Fruit fly (Drosophila melanogaster): ENCODE results near the gene Mcm6.

The Mcm6 gene

DNA sequence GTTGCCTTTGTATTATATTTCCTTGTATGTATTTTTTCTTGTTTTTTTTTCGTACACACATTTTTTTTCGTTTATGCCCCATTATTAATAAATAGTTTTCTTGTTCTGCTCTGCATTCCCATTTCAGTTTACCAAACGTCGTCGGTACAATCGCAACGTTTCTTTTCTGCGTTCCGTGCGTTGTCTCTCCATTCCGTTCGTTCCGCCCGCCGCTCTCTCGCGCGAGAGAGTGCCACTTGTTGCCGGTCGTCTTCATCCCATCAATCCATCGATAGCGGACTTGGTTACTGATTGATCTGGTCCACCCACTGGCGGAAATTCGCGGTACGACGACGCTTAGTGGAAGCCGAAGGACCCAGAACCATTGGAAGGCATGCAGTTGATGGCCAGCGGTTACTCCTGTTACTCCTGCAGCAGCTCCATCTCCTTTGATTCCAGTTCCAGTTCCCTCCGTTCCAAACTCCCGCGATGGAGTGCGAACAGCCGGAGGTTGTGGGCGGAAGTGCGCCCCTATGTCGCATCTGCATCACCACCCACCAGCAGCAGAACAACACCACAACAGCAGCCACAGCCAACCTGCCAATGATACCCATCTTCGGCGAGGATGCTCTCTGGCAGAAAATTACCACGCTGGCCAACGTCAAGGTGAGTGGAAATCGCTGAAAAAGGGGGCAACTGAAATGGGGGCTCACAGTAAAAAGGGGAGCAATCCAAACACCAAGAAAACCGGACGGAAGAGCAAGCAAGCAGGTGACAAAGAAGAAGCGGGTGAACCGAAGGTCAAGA, 35.3 kb downstream of the Mcm6 start (continued):
- no peak for TF ChIP-seq gfzf (GFP tag; optimal IDR thresholded peaks at IDR 0.05)
- TF ChIP-seq Med (GFP tag), result peak; percentile 32
- TF ChIP-seq scrt (GFP tag; optimal IDR thresholded peaks at IDR 0.05), result peak; percentile 22
- TF ChIP-seq Rx (GFP tag; IDR thresholded peaks at IDR 0.05), result no peak
- no peak for TF ChIP-seq CG31365 (tag; optimal IDR thresholded peaks at IDR 0.05)
- no peak for TF ChIP-seq Camta (GFP tag; optimal IDR thresholded peaks at IDR 0.05)
- TF ChIP-seq Atf-2 (GFP tag; optimal IDR thresholded peaks at IDR 0.05), result no peak
- TF ChIP-seq MBD-R2 (GFP tag; IDR thresholded peaks at IDR 0.05), result no peak
- TF ChIP-seq otp (GFP tag; IDR thresholded peaks at IDR 0.05), result no peak
- TF ChIP-seq lilli (GFP tag; optimal IDR thresholded peaks at IDR 0.05), result no peak
- TF ChIP-seq CG12659 (GFP tag; optimal IDR thresholded peaks at IDR 0.05), result no peak
- TF ChIP-seq BEAF-32 (GFP tag; optimal IDR thresholded peaks at IDR 0.05), result no peak
- no peak for TF ChIP-seq Drgx (GFP tag; IDR thresholded peaks at IDR 0.05)
- no peak for TF ChIP-seq H2.0 (GFP tag; IDR thresholded peaks at IDR 0.05)
- no peak for TF ChIP-seq en (GFP tag; optimal IDR thresholded peaks at IDR 0.05)
- TF ChIP-seq Lim3 (GFP tag; IDR thresholded peaks at IDR 0.05), result no peak
- peak; percentile 95 for TF ChIP-seq pfk (GFP tag; optimal IDR thresholded peaks at IDR 0.05)
- no peak for TF ChIP-seq crp (GFP tag; optimal IDR thresholded peaks at IDR 0.05)
- TF ChIP-seq CG16815 (GFP tag; optimal IDR thresholded peaks at IDR 0.05), result no peak
- no peak for TF ChIP-seq pum (GFP tag; optimal IDR thresholded peaks at IDR 0.05)
- TF ChIP-seq HmgD (GFP tag; optimal IDR thresholded peaks at IDR 0.05), result no peak
- TF ChIP-seq trem (tag; optimal IDR thresholded peaks at IDR 0.05), result no peak

DNA sequence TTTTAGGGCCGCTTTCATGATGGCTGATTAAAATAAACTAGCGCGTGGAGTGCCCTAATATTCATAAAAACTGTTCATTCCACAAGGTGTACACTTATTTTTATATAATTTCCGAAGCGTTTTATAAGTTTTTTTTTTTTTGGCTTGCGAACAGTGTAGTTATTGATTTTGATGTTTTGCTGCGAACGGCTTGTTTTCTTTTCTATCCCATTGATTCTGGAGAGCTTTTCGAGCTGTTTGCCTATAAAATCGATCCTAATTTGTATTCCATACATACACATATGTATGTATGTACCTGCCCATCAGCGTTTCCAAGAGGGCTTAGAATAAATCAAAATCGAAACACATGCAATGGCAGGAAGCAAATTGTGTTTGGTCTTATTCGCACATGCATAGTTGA, 36.1 kb downstream of the Mcm6 start:
- peak; percentile 63 for TF ChIP-seq onecut (GFP tag; IDR thresholded peaks at IDR 0.05)
- TF ChIP-seq CG9797 (GFP tag; optimal IDR thresholded peaks at IDR 0.05), result no peak
- peak in 1 of 2 experiments; percentile 34 for TF ChIP-seq Pdp1 (GFP tag; optimal IDR thresholded peaks at IDR 0.05)
- TF ChIP-seq tup (GFP tag; optimal IDR thresholded peaks at IDR 0.05), result no peak

DNA sequence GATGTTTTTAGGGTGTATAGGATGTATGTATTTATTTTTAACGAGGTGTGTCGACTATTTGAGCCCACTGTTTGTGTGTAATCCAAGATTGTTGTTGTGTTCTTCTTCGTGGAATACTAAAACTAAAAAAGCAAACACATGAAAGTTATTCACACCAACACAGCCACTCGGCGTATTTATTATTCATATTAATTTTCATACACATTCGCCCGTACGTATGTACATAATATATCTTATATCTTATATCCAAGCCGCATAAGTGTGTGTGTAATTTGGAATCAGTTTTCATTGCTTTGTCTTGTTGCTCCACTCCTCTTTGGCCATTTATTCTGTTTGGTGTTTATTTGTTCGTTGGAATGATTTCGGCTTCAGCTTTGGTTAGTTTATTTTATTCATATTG, 36.5 kb downstream of the Mcm6 start:
- peak in 1 of 3 experiments; percentile 48 for TF ChIP-seq Stat92E (GFP tag; optimal IDR thresholded peaks at IDR 0.05)
- TF ChIP-seq otp (GFP tag; IDR thresholded peaks at IDR 0.05), result peak; percentile 40; the same call in 1 of the 3 replicates
- TF ChIP-seq YL-1 (GFP tag; optimal IDR thresholded peaks at IDR 0.05), result no peak
- TF ChIP-seq CG9609 (GFP tag; optimal IDR thresholded peaks at IDR 0.05), result no peak
- TF ChIP-seq nom (GFP tag; optimal IDR thresholded peaks at IDR 0.05), result no peak
- TF ChIP-seq CG10366 (GFP tag; IDR thresholded peaks at IDR 0.05), result no peak
- TF ChIP-seq cg (GFP tag; optimal IDR thresholded peaks at IDR 0.05), result peak; percentile 31
- peak; percentile 73 for TF ChIP-seq Med (GFP tag)
- TF ChIP-seq unc-4 (GFP tag; IDR thresholded peaks at IDR 0.05; ENCODE audit: partially characterized antibody), result no peak
- no peak for TF ChIP-seq Tbp (GFP tag; optimal IDR thresholded peaks at IDR 0.05)
- 0 out of 2 replicates have a peak, but pooled peaks have one; percentile 7 for TF ChIP-seq Rfx (GFP tag; IDR thresholded peaks at IDR 0.05)
- no peak for TF ChIP-seq eyg (GFP tag; optimal IDR thresholded peaks at IDR 0.05)
- TF ChIP-seq CG4707 (GFP tag; optimal IDR thresholded peaks at IDR 0.05), result no peak
- peak; percentile 54 for TF ChIP-seq sens (GFP tag)
- no peak for TF ChIP-seq bbx (GFP tag; IDR thresholded peaks at IDR 0.05; ENCODE audit: partially characterized antibody)
- 0 out of 4 replicates have a peak, but pooled peaks have one; percentile 29 for TF ChIP-seq chinmo (GFP tag; IDR thresholded peaks at IDR 0.05; ENCODE audit: partially characterized antibody)
- TF ChIP-seq Hr3 (GFP tag; optimal IDR thresholded peaks at IDR 0.05), result no peak
- TF ChIP-seq CG10543 (GFP tag; optimal IDR thresholded peaks at IDR 0.05), result peak; percentile 4
- TF ChIP-seq unpg (GFP tag; optimal IDR thresholded peaks at IDR 0.05), result no peak
- peak; percentile 25 for TF ChIP-seq CG12769 (tag; optimal IDR thresholded peaks at IDR 0.05)
- TF ChIP-seq maf-S (GFP tag; optimal IDR thresholded peaks at IDR 0.05), result no peak
